Fruit fly (Drosophila melanogaster) whole organism, embryonic: Measurements from ENCODE around the gene CG18269.
A peak's percentile ranks its signal among the peaks of the same experiment; 100 is the strongest.

Source experiments
- BEAF-32 ChIP-seq: fragments of 200-800 bp; sonication (Bioruptor generic); optimal IDR thresholded peaks from 3 replicates; lab custom pipeline; 2017; ENCODE audit warnings: missing biosample characterization, missing genetic modification characterization, mild to moderate bottlenecking, moderate library complexity, missing genetic modification reagents
- Blimp-1 ChIP-seq: fragments of 200-800 bp; sonication (Bioruptor generic); optimal IDR thresholded peaks from 3 replicates; lab custom pipeline; 2018; ENCODE audit warnings: missing biosample characterization, missing genetic modification characterization, mild to moderate bottlenecking, moderate library complexity, missing genetic modification reagents
- CG10543 ChIP-seq: fragments of 200-800 bp; sonication (Bioruptor generic); optimal IDR thresholded peaks from 3 replicates; lab custom pipeline; 2017; ENCODE audit warnings: missing biosample characterization, mild to moderate bottlenecking, missing genetic modification characterization, moderate library complexity
- CG13775 ChIP-seq: fragments of 200-800 bp; sonication (Bioruptor generic); optimal IDR thresholded peaks from 3 replicates; lab custom pipeline; 2017; ENCODE audit warnings: missing biosample characterization, mild to moderate bottlenecking, missing genetic modification characterization
- CG15514 ChIP-seq: fragments of 200-800 bp; sonication (Bioruptor generic); optimal IDR thresholded peaks from 3 replicates; lab custom pipeline; 2017; ENCODE audit warnings: missing biosample characterization, missing genetic modification characterization, mild to moderate bottlenecking, moderate library complexity, missing genetic modification reagents
- CG4820 ChIP-seq: fragments of 200-800 bp; sonication (Bioruptor generic); optimal IDR thresholded peaks from 3 replicates; lab custom pipeline; 2016; ENCODE audit warnings: missing biosample characterization, missing genetic modification characterization
- CG6683 ChIP-seq: fragments of 200-800 bp; sonication (Bioruptor generic); optimal IDR thresholded peaks from 2 replicates; lab custom pipeline; 2017; ENCODE audit warnings: missing biosample characterization, mild to moderate bottlenecking, missing genetic modification characterization, missing genetic modification reagents
- CG9932 ChIP-seq: fragments of 200-800 bp; sonication (Bioruptor generic); IDR thresholded peaks from 2 replicates; pipeline ENCODE4 v1.3.6; 2022; ENCODE audit warnings: missing biosample characterization, missing genetic modification characterization
- CoRest ChIP-seq: fragments of 200-800 bp; sonication (Bioruptor generic); optimal IDR thresholded peaks from 3 replicates; lab custom pipeline; 2018; ENCODE audit warnings: missing biosample characterization, mild to moderate bottlenecking, missing genetic modification characterization, moderate library complexity
- D ChIP-seq, 2 experiments: fragments of 200-800 bp in 1 of 2; fragments of >200 bp in 1 of 2; sonication (Bioruptor generic) in 1 of 2; optimal IDR thresholded peaks; 2 replicates in 1 of 2; 3 replicates in 1 of 2; lab custom pipeline; 2017; ENCODE audit warnings: mild to moderate bottlenecking in 1 of 2, missing biosample characterization in 1 of 2, missing genetic modification characterization in 1 of 2, missing genetic modification reagents in 1 of 2
- D19A ChIP-seq: fragments of 200-800 bp; optimal IDR thresholded peaks from 3 replicates; lab custom pipeline; 2019; ENCODE audit warnings: missing biosample characterization, mild to moderate bottlenecking, missing genetic modification characterization, moderate library complexity
- D19B ChIP-seq: fragments of 200-800 bp; sonication (Bioruptor generic); optimal IDR thresholded peaks from 2 replicates; lab custom pipeline; 2017; ENCODE audit warnings: missing biosample characterization, mild to moderate bottlenecking, missing genetic modification characterization
- Doc2 ChIP-seq: fragments of 200-800 bp; sonication (Bioruptor generic); IDR thresholded peaks from 2 replicates; pipeline ENCODE4 v1.3.6; 2022; ENCODE audit warnings: missing biosample characterization, missing genetic modification characterization
- Drgx ChIP-seq: fragments of 200-800 bp; sonication (Bioruptor generic); IDR thresholded peaks from 2 replicates; pipeline ENCODE4 v1.3.6; 2022; ENCODE audit warnings: missing biosample characterization, missing genetic modification characterization
- E2f1 ChIP-seq: fragments of 200-800 bp; sonication (Bioruptor generic); IDR thresholded peaks from 2 replicates; pipeline ENCODE4 v1.3.6; 2022; ENCODE audit warnings: missing biosample characterization, missing genetic modification characterization
- Elba2 ChIP-seq: fragments of 200-800 bp; sonication (Bioruptor generic); optimal IDR thresholded peaks from 3 replicates; lab custom pipeline; 2016; ENCODE audit warnings: missing biosample characterization, missing genetic modification characterization
- Hr3 ChIP-seq: fragments of 200-800 bp; sonication (Bioruptor generic); optimal IDR thresholded peaks from 3 replicates; lab custom pipeline; 2016; ENCODE audit warnings: missing biosample characterization, missing genetic modification characterization
- Hr78 ChIP-seq, 2 experiments: fragments of 200-800 bp in 1 of 2; fragments of >200 bp in 1 of 2; sonication (Bioruptor generic) in 1 of 2; optimal IDR thresholded peaks; 2 replicates each; lab custom pipeline; 2017 to 2019; ENCODE audit warnings: missing biosample characterization in 2 of 2, missing genetic modification characterization in 2 of 2, mild to moderate bottlenecking in 1 of 2, moderate library complexity in 1 of 2
- Lhr ChIP-seq: fragments of 200-800 bp; sonication (Bioruptor generic); optimal IDR thresholded peaks from 3 replicates; lab custom pipeline; 2017; ENCODE audit warnings: mild to moderate bottlenecking, missing biosample characterization, missing genetic modification reagents, missing genetic modification characterization
- Mes4 ChIP-seq: fragments of 200-800 bp; sonication (Bioruptor generic); optimal IDR thresholded peaks from 2 replicates; lab custom pipeline; 2016; ENCODE audit warnings: missing biosample characterization, missing genetic modification characterization
- Nf-YB ChIP-seq: fragments of 200-800 bp; sonication (Bioruptor generic); optimal IDR thresholded peaks from 3 replicates; lab custom pipeline; 2019; ENCODE audit warnings: missing biosample characterization, mild to moderate bottlenecking, missing genetic modification characterization, moderate library complexity
- Oli ChIP-seq: fragments of 200-800 bp; sonication (Bioruptor generic); optimal IDR thresholded peaks from 2 replicates; lab custom pipeline; 2018; ENCODE audit warnings: missing biosample characterization, mild to moderate bottlenecking, missing genetic modification characterization, moderate library complexity
- Optix ChIP-seq: fragments of 200-800 bp; sonication (Bioruptor generic); IDR thresholded peaks from 3 replicates; pipeline ENCODE4 v1.3.6; 2022; ENCODE audit warnings: missing biosample characterization, missing genetic modification characterization
- Sin3A ChIP-seq: fragments of >200 bp; optimal IDR thresholded peaks from 2 replicates; lab custom pipeline; 2018
- Sox100B ChIP-seq: fragments of 200-800 bp; sonication (Bioruptor generic); optimal IDR thresholded peaks from 3 replicates; lab custom pipeline; 2018; ENCODE audit warnings: missing biosample characterization, mild to moderate bottlenecking, missing genetic modification characterization
- Stat92E ChIP-seq, 3 experiments: fragments of >200 bp in 2 of 3; fragments of 200-800 bp in 1 of 3; sonication (Bioruptor generic) in 1 of 3; optimal IDR thresholded peaks; 2 replicates each; lab custom pipeline; 2017 to 2019; ENCODE audit warnings: missing biosample characterization in 3 of 3, missing genetic modification characterization in 3 of 3, mild to moderate bottlenecking in 1 of 3, moderate library complexity in 1 of 3
- Usf ChIP-seq: fragments of 200-800 bp; sonication (Bioruptor generic); optimal IDR thresholded peaks from 2 replicates; lab custom pipeline; 2017; ENCODE audit warnings: missing genotype, missing biosample characterization, missing genetic modification characterization
- aop ChIP-seq: fragments of 200-800 bp; sonication (Bioruptor generic); IDR thresholded peaks from 2 replicates; pipeline ENCODE4 v1.3.6; 2022; ENCODE audit warnings: missing biosample characterization, missing genetic modification characterization
- ato ChIP-seq: fragments of 200-800 bp; sonication (Bioruptor generic); IDR thresholded peaks from 2 replicates; pipeline ENCODE4 v1.3.6; 2022; ENCODE audit warnings: missing biosample characterization, missing genetic modification characterization; ENCODE audit not compliant: partially characterized antibody
- chm ChIP-seq: fragments of 200-800 bp; sonication (Bioruptor generic); IDR thresholded peaks from 2 replicates; pipeline ENCODE4 v1.3.6; 2022; ENCODE audit warnings: missing biosample characterization, missing genetic modification characterization
- chn ChIP-seq: fragments of 200-800 bp; sonication (Bioruptor generic); optimal IDR thresholded peaks from 2 replicates; lab custom pipeline; 2016; ENCODE audit warnings: missing biosample characterization, missing genetic modification characterization
- danr ChIP-seq: fragments of 200-800 bp; sonication (Bioruptor generic); IDR thresholded peaks from 2 replicates; pipeline ENCODE4 v1.3.6; 2022; ENCODE audit warnings: missing biosample characterization, missing genetic modification characterization
- disco-r ChIP-seq: fragments of 200-800 bp; sonication (Bioruptor generic); optimal IDR thresholded peaks from 2 replicates; lab custom pipeline; 2016; ENCODE audit warnings: missing biosample characterization, missing genetic modification characterization
- dmrt11E ChIP-seq: fragments of 200-800 bp; sonication (Bioruptor generic); optimal IDR thresholded peaks from 3 replicates; lab custom pipeline; 2018; ENCODE audit warnings: missing biosample characterization, mild to moderate bottlenecking, missing genetic modification characterization, moderate library complexity
- esg ChIP-seq: fragments of 200-800 bp; sonication (Bioruptor generic); conservative IDR thresholded peaks from 2 replicates; pipeline ENCODE4 v1.3.6; 2022; ENCODE audit warnings: missing biosample characterization, missing genetic modification characterization
- eve ChIP-seq, 2 experiments: fragments of >200 bp; optimal IDR thresholded peaks; 2 replicates each; lab custom pipeline; 2017; ENCODE audit warnings: missing biosample characterization in 2 of 2, missing genetic modification characterization in 2 of 2
- grau ChIP-seq: fragments of 200-800 bp; optimal IDR thresholded peaks from 3 replicates; lab custom pipeline; 2019; ENCODE audit warnings: missing biosample characterization, mild to moderate bottlenecking, missing genetic modification characterization, moderate library complexity
- gsb ChIP-seq: fragments of 200-800 bp; sonication (Bioruptor generic); IDR thresholded peaks from 2 replicates; pipeline ENCODE4 v1.3.6; 2022; ENCODE audit warnings: missing biosample characterization, missing genetic modification characterization
- gt ChIP-seq: fragments of 200-800 bp; sonication (Bioruptor generic); IDR thresholded peaks from 2 replicates; pipeline ENCODE4 v1.3.6; 2022; ENCODE audit warnings: missing biosample characterization, missing genetic modification characterization
- her ChIP-seq: fragments of 200-800 bp; sonication (Bioruptor generic); optimal IDR thresholded peaks from 2 replicates; lab custom pipeline; 2016; ENCODE audit warnings: missing biosample characterization, missing genetic modification characterization
- lola ChIP-seq, 3 experiments: fragments of >200 bp in 2 of 3; fragments of 200-800 bp in 1 of 3; sonication (Bioruptor generic) in 1 of 3; optimal IDR thresholded peaks; 2 replicates each; lab custom pipeline; 2017 to 2019; ENCODE audit warnings: missing biosample characterization in 3 of 3, missing genetic modification characterization in 3 of 3, mild to moderate bottlenecking in 1 of 3, moderate library complexity in 1 of 3
- nom ChIP-seq: fragments of 200-800 bp; sonication (Bioruptor generic); optimal IDR thresholded peaks from 2 replicates; lab custom pipeline; 2017; ENCODE audit warnings: missing biosample characterization, missing genetic modification characterization, mild to moderate bottlenecking, moderate library complexity, missing genetic modification reagents
- oc ChIP-seq: fragments of 200-800 bp; sonication (Bioruptor generic); optimal IDR thresholded peaks from 2 replicates; lab custom pipeline; 2018; ENCODE audit warnings: missing biosample characterization, mild to moderate bottlenecking, missing genetic modification characterization, moderate library complexity
- row ChIP-seq: fragments of 200-800 bp; sonication (Bioruptor generic); IDR thresholded peaks from 3 replicates; pipeline ENCODE4 v1.3.6; 2022; ENCODE audit warnings: missing biosample characterization, missing genetic modification characterization
- run ChIP-seq: fragments of 200-800 bp; sonication (Bioruptor generic); optimal IDR thresholded peaks from 3 replicates; lab custom pipeline; 2018; ENCODE audit warnings: missing biosample characterization, mild to moderate bottlenecking, missing genetic modification characterization
- so ChIP-seq: fragments of 200-800 bp; sonication (Bioruptor generic); IDR thresholded peaks from 3 replicates; pipeline ENCODE4 v1.3.6; 2022; ENCODE audit warnings: missing biosample characterization, missing genetic modification characterization
- stc ChIP-seq: fragments of 200-800 bp; sonication (Bioruptor generic); IDR thresholded peaks from 2 replicates; pipeline ENCODE4 v1.3.6; 2022; ENCODE audit warnings: missing biosample characterization, missing genetic modification characterization
- tgo ChIP-seq: fragments of 200-800 bp; sonication (Bioruptor generic); IDR thresholded peaks from 3 replicates; pipeline ENCODE4 v1.3.6; 2022; ENCODE audit warnings: missing biosample characterization, missing genetic modification characterization
- wek ChIP-seq: fragments of 200-800 bp; sonication (Bioruptor generic); optimal IDR thresholded peaks from 3 replicates; lab custom pipeline; 2018; ENCODE audit warnings: missing biosample characterization, mild to moderate bottlenecking, missing genetic modification characterization, moderate library complexity
- z ChIP-seq: fragments of 200-800 bp; sonication (Bioruptor generic); IDR thresholded peaks from 3 replicates; pipeline ENCODE4 v1.3.6; 2022; ENCODE audit warnings: missing biosample characterization, missing genetic modification characterization

The CG18269 gene

DNA sequence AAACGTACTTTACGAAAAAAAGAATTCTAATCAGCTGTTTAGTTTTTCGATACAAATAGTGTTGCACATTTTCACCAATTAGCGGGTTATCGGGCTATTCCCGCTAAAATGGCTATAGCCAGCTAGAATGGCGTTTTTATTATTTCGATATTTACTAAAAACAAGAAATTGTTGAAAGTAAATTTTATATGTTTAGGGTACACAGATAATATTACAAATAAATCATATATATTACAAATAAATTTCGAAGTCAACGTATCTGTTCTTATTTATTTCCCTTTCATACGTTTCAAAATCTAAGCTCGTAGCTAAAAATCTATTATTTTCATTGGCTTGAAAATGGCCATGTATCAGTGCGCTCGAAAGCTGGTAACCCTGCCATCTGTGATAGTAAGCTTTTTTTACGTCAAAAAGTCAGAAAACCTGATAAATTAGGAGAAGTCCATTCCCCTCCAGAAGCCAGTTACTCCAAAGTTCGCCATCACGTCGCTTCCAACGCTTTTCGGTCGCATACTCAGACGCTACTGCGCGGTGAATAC is 31.7 kb upstream of the CG18269 start, which contains the start of the genes CG7382 and cl (continued):
- TF ChIP-seq her (GFP tag; lab: Kevin White, UChicago) (no peak), E2f1 (GFP tag; lab: Robert Waterston, UW) (no peak), D19B (GFP tag; lab: Kevin White, UChicago) (no peak), CG6683 (GFP tag; lab: Kevin White, UChicago) (no peak), CG13775 (GFP tag; lab: Kevin White, UChicago) (peak; percentile 47), Oli (tag; lab: Kevin White, UChicago) (no peak), tgo (GFP tag; lab: Robert Waterston, UW) (no peak), CG9932 (GFP tag; lab: Robert Waterston, UW) (peak; percentile 76), Blimp-1 (GFP tag; lab: Kevin White, UChicago) (no peak), CG4820 (GFP tag; lab: Kevin White, UChicago) (peak; percentile 33), ato (GFP tag; lab: Robert Waterston, UW) (no peak), Usf (no peak), CG15514 (peak; percentile 41), D (optimal IDR thresholded peaks at IDR 0.05; lab: Kevin White, UChicago) (no peak), D (GFP tag; optimal IDR thresholded peaks at IDR 0.05; lab: Kevin White, UChicago) (no peak), Doc2 (GFP tag; lab: Robert Waterston, UW) (no peak), run (tag; lab: Kevin White, UChicago) (no peak), lola (GFP tag; optimal IDR thresholded peaks at IDR 0.05; lab: Kevin White, UChicago) (peak in 1 of 3 experiments; percentile 54), Sin3A (lab: Kevin White, UChicago) (peak; percentile 81), gsb (GFP tag; lab: Robert Waterston, UW) (no peak), Hr3 (GFP tag; lab: Kevin White, UChicago) (peak; percentile 21), row (GFP tag; lab: Robert Waterston, UW) (peak; percentile 93), grau (tag; lab: Kevin White, UChicago) (peak; percentile 66), z (GFP tag; lab: Robert Waterston, UW) (no peak), gt (GFP tag; lab: Robert Waterston, UW) (no peak), nom (GFP tag; lab: Kevin White, UChicago) (no peak), Nf-YB (peak; percentile 15), Hr78 (GFP tag; optimal IDR thresholded peaks at IDR 0.05; lab: Kevin White, UChicago) (no peak), CoRest (tag; lab: Kevin White, UChicago) (peak; percentile 76), Stat92E (GFP tag; optimal IDR thresholded peaks at IDR 0.05; lab: Kevin White, UChicago) (peak in 1 of 3 experiments; percentile 24), Lhr (GFP tag; lab: Kevin White, UChicago) (no peak), oc (tag; lab: Kevin White, UChicago) (no peak), stc (GFP tag; lab: Robert Waterston, UW) (no peak), aop (GFP tag; lab: Robert Waterston, UW) (no peak), danr (no peak), wek (no peak), D19A (tag; lab: Kevin White, UChicago) (peak; percentile 30), disco-r (no peak), Drgx (no peak), BEAF-32 (GFP tag; lab: Kevin White, UChicago) (peak; percentile 56), dmrt11E (peak; percentile 9), CG10543 (GFP tag; lab: Kevin White, UChicago) (peak; percentile 57), so (GFP tag; lab: Robert Waterston, UW) (no peak), esg (GFP tag; lab: Robert Waterston, UW) (no peak), Mes4 (GFP tag; lab: Kevin White, UChicago) (no peak), chn (GFP tag; lab: Kevin White, UChicago) (no peak), Sox100B (GFP tag; lab: Kevin White, UChicago) (peak; percentile 36), eve (GFP tag; optimal IDR thresholded peaks at IDR 0.05; lab: Kevin White, UChicago) (no peak), Elba2 (no peak), chm (GFP tag; lab: Robert Waterston, UW) (0 out of 2 replicates have a peak, but pooled peaks have one; percentile 33), Optix (GFP tag; lab: Robert Waterston, UW) (no peak)
